Worm (Caenorhabditis elegans) whole organism, mixed stage, embryonic: ENCODE data around the gene otub-3.

Experiments used
- M03D4.4 ChIP-seq: sonication (generic microtip); optimal IDR thresholded peaks from 2 replicates; lab custom pipeline; 2017; ENCODE audit warnings: mild to moderate bottlenecking, missing genetic modification characterization, missing compliant biosample characterization
- elt-1 ChIP-seq: sonication (generic microtip); optimal IDR thresholded peaks from 2 replicates; lab custom pipeline; 2017; ENCODE audit warnings: missing genetic modification characterization, mild to moderate bottlenecking, missing compliant biosample characterization, antibody characterized with exemption, moderate library complexity, borderline replicate concordance; ENCODE audit not compliant: insufficient read depth
- elt-3 ChIP-seq: fragments of 150-350 bp; optimal IDR thresholded peaks from 2 replicates; lab custom pipeline; 2014; ENCODE audit warnings: missing biosample characterization, missing genetic modification characterization
- lsy-2 ChIP-seq: fragments of 150-350 bp; optimal IDR thresholded peaks from 2 replicates; lab custom pipeline; 2014; ENCODE audit warnings: missing biosample characterization, missing genetic modification characterization
- pha-4 ChIP-seq: fragments of 150-350 bp; optimal IDR thresholded peaks from 2 replicates; lab custom pipeline; 2018; ENCODE audit warnings: missing biosample characterization, missing genetic modification reagents, missing genetic modification characterization
- ztf-11 ChIP-seq: fragments of 150-350 bp; optimal IDR thresholded peaks from 2 replicates; lab custom pipeline; 2014; ENCODE audit warnings: missing biosample characterization, missing genetic modification characterization

ce11 chrIV:8764567-8764966 is 36.6 kb downstream of the otub-3 start, which contains the start of gene cdc-50.B:
- no peak for TF ChIP-seq M03D4.4
- no peak for TF ChIP-seq lsy-2 (tag; lab: Kevin White, UChicago)
- TF ChIP-seq elt-3 (tag; lab: Kevin White, UChicago), result no peak
- TF ChIP-seq elt-1 (tag; lab: Kevin White, UChicago), result no peak
- no peak for TF ChIP-seq ztf-11 (tag; lab: Kevin White, UChicago)
- TF ChIP-seq pha-4 (tag; lab: Kevin White, UChicago), result no peak
